Worm (Caenorhabditis elegans): Measurements from ENCODE around the gene T06D4.1.
A peak's percentile ranks its signal among the peaks of the same experiment; 100 is the strongest.

Gene T06D4.1

ce11 chrII:3346328-3346780, 35.3 kb upstream of the T06D4.1 start, which contains the start of gene bath-30:
Gene bath-30 (minus strand): TSS chrII:3346378.
- TF ChIP-seq D2030.7 (GFP tag; IDR thresholded peaks at IDR 0.05) (peak; percentile 40), snpc-1.1 (tag; optimal IDR thresholded peaks at IDR 0.05; ENCODE audit: insufficient read depth) (peak; percentile 13), sea-2 (GFP tag; IDR thresholded peaks at IDR 0.05) (no peak), madf-6 (GFP tag; IDR thresholded peaks at IDR 0.05) (peak; percentile 52), F49E8.2 (tag; optimal IDR thresholded peaks at IDR 0.05; ENCODE audit: insufficient read depth) (peak; percentile 13), Y95B8A.8 (GFP tag; IDR thresholded peaks at IDR 0.05) (no peak), gei-17 (GFP tag; optimal IDR thresholded peaks at IDR 0.05) (no peak), lsl-1 (GFP tag; optimal IDR thresholded peaks at IDR 0.05) (peak; percentile 81), ceh-91 (GFP tag; IDR thresholded peaks at IDR 0.05) (0 out of 2 replicates have a peak, but pooled peaks have one; percentile 24)

- TF ChIP-seq attf-6 (GFP tag; IDR thresholded peaks at IDR 0.05) (no peak), cebp-2 (GFP tag; IDR thresholded peaks at IDR 0.05) (no peak), aptf-3 (GFP tag; IDR thresholded peaks at IDR 0.05) (no peak), ekl-4 (GFP tag; IDR thresholded peaks at IDR 0.05) (0 out of 2 replicates have a peak, but pooled peaks have one; percentile 23), sptf-2 (GFP tag; optimal IDR thresholded peaks at IDR 0.05) (no peak), nhr-120 (GFP tag; IDR thresholded peaks at IDR 0.05) (no peak), ceh-91 (GFP tag; IDR thresholded peaks at IDR 0.05) (no peak), hmg-1.2 (GFP tag; IDR thresholded peaks at IDR 0.05) (0 out of 2 replicates have a peak, but pooled peaks have one; percentile 5), madf-8 (GFP tag; conservative IDR thresholded peaks at IDR 0.05) (0 out of 2 replicates have a peak, but pooled peaks have one; percentile 45), ceh-58 (GFP tag; IDR thresholded peaks at IDR 0.05) (no peak), egl-44 (GFP tag; IDR thresholded peaks at IDR 0.05) (no peak), dox-1 (GFP tag; IDR thresholded peaks at IDR 0.05) (peak; percentile 40; the same call in 1 of the 2 replicates), madf-6 (GFP tag; IDR thresholded peaks at IDR 0.05) (peak; percentile 84), die-1 (tag; optimal IDR thresholded peaks at IDR 0.05) (no peak), lsl-1 (GFP tag; optimal IDR thresholded peaks at IDR 0.05) (peak; percentile 71), lin-26 (GFP tag; IDR thresholded peaks at IDR 0.05) (no peak), rcor-1 (GFP tag; IDR thresholded peaks at IDR 0.05) (peak; percentile 15; the same call in 1 of the 2 replicates), lin-54 (GFP tag; optimal IDR thresholded peaks at IDR 0.05) (no peak), D2030.7 (GFP tag; IDR thresholded peaks at IDR 0.05) (peak; percentile 51), let-526 (GFP tag; IDR thresholded peaks at IDR 0.05) (no peak), hlh-26 (GFP tag; conservative IDR thresholded peaks at IDR 0.05) (no peak), efl-1 (GFP tag; optimal IDR thresholded peaks at IDR 0.05) (peak; percentile 0), nhr-90 (tag; optimal IDR thresholded peaks at IDR 0.05) (no peak), xnd-1 (tag; optimal IDR thresholded peaks at IDR 0.05) (peak; percentile 15), athp-1 (tag; optimal IDR thresholded peaks at IDR 0.05) (no peak), mcd-1 (GFP tag; IDR thresholded peaks at IDR 0.05) (0 out of 2 replicates have a peak, but pooled peaks have one; percentile 15), K11D2.4 (GFP tag; IDR thresholded peaks at IDR 0.05) (no peak), ceh-100 (GFP tag; IDR thresholded peaks at IDR 0.05) (no peak), C06A6.2 (GFP tag; conservative IDR thresholded peaks at IDR 0.05) (no peak), hsf-1 (GFP tag; IDR thresholded peaks at IDR 0.05) (peak; percentile 90), F10E7.11 (tag; optimal IDR thresholded peaks at IDR 0.05) (no peak), ztf-18 (tag; optimal IDR thresholded peaks at IDR 0.05) (no peak), ztf-28 (GFP tag; IDR thresholded peaks at IDR 0.05) (no peak), nfyb-1 (GFP tag; IDR thresholded peaks at IDR 0.05) (peak; percentile 70; the same call in 1 of the 2 replicates), snpc-3.4 (tag; optimal IDR thresholded peaks at IDR 0.05) (no peak), akir-1 (GFP tag; optimal IDR thresholded peaks at IDR 0.05) (no peak), atf-7 (tag; optimal IDR thresholded peaks at IDR 0.05) (no peak), K12H6.12 (tag; optimal IDR thresholded peaks at IDR 0.05) (no peak), Y95B8A.8 (GFP tag; IDR thresholded peaks at IDR 0.05) (0 out of 2 replicates have a peak, but pooled peaks have one; percentile 10), lin-35 (GFP tag; optimal IDR thresholded peaks at IDR 0.05) (no peak), B0261.1 (tag; optimal IDR thresholded peaks at IDR 0.05) (no peak)
Measured at ce11 chrII:3347940-3348610, 33.6 kb upstream of the T06D4.1 start, which contains the start of the genes F14D2.14 and bath-29. Gene F14D2.14 (minus strand): TSS chrII:3347990. Gene bath-29 (plus strand): TSS chrII:3348560.
